Fruit fly (Drosophila melanogaster) whole organism, embryonic: ENCODE results near the gene Tnpo-SR.

Experiments
- Asciz ChIP-seq: fragments of 200-800 bp; sonication (Bioruptor generic); optimal IDR thresholded peaks from 2 replicates; lab custom pipeline; 2017; ENCODE audit warnings: missing biosample characterization, mild to moderate bottlenecking, missing genetic modification characterization, missing genetic modification reagents
- B-H2 ChIP-seq: fragments of 200-800 bp; sonication (Bioruptor generic); optimal IDR thresholded peaks from 2 replicates; lab custom pipeline; 2018; ENCODE audit warnings: missing biosample characterization, mild to moderate bottlenecking, missing genetic modification characterization
- C15 ChIP-seq: fragments of 200-800 bp; sonication (Bioruptor generic); IDR thresholded peaks from 3 replicates; pipeline ENCODE4 v1.3.6; 2022; ENCODE audit warnings: missing biosample characterization, missing genetic modification characterization
- CG10431 ChIP-seq: fragments of 200-800 bp; sonication (Bioruptor generic); optimal IDR thresholded peaks from 3 replicates; lab custom pipeline; 2018; ENCODE audit warnings: missing biosample characterization, mild to moderate bottlenecking, missing genetic modification characterization
- CG12219 ChIP-seq: fragments of 200-800 bp; sonication (Bioruptor generic); optimal IDR thresholded peaks from 3 replicates; lab custom pipeline; 2018; ENCODE audit warnings: missing biosample characterization, mild to moderate bottlenecking, missing genetic modification characterization
- CG12659 ChIP-seq: fragments of 200-800 bp; sonication (Bioruptor generic); optimal IDR thresholded peaks from 3 replicates; lab custom pipeline; 2017; ENCODE audit warnings: mild to moderate bottlenecking, missing biosample characterization, missing genetic modification reagents, missing genetic modification characterization
- CG15514 ChIP-seq: fragments of 200-800 bp; sonication (Bioruptor generic); optimal IDR thresholded peaks from 3 replicates; lab custom pipeline; 2017; ENCODE audit warnings: missing biosample characterization, missing genetic modification characterization, mild to moderate bottlenecking, moderate library complexity, missing genetic modification reagents
- CG16813 ChIP-seq: fragments of 200-800 bp; sonication (Bioruptor generic); IDR thresholded peaks from 3 replicates; pipeline ENCODE4 v1.3.6; 2022; ENCODE audit warnings: missing biosample characterization, missing genetic modification characterization; ENCODE audit not compliant: partially characterized antibody
- CG17359 ChIP-seq: fragments of 200-800 bp; sonication (Bioruptor generic); optimal IDR thresholded peaks from 3 replicates; lab custom pipeline; 2018; ENCODE audit warnings: missing biosample characterization, mild to moderate bottlenecking, missing genetic modification characterization, moderate library complexity
- CG17829 ChIP-seq: fragments of 200-800 bp; optimal IDR thresholded peaks from 2 replicates; lab custom pipeline; 2019; ENCODE audit warnings: missing biosample characterization, mild to moderate bottlenecking, missing genetic modification characterization, moderate library complexity
- CG2678 ChIP-seq: fragments of 200-800 bp; sonication (Bioruptor generic); optimal IDR thresholded peaks from 3 replicates; lab custom pipeline; 2019; ENCODE audit warnings: missing biosample characterization, mild to moderate bottlenecking, missing genetic modification characterization, moderate library complexity
- CG32767 ChIP-seq: fragments of 200-800 bp; sonication (Bioruptor generic); IDR thresholded peaks from 2 replicates; pipeline ENCODE4 v1.3.6; 2022; ENCODE audit warnings: missing biosample characterization, missing genetic modification characterization
- CG33213 ChIP-seq: fragments of 200-800 bp; sonication (Bioruptor generic); optimal IDR thresholded peaks from 3 replicates; lab custom pipeline; 2016; ENCODE audit warnings: missing biosample characterization, missing genetic modification characterization
- CG3726 ChIP-seq: fragments of 200-800 bp; sonication (Bioruptor generic); IDR thresholded peaks from 3 replicates; pipeline ENCODE4, ENCODE4 v1.3.6; 2022; ENCODE audit warnings: missing biosample characterization, missing genetic modification characterization
- CG7372 ChIP-seq: fragments of 200-800 bp; sonication (Bioruptor generic); IDR thresholded peaks from 2 replicates; pipeline ENCODE4 v1.3.6; 2022; ENCODE audit warnings: missing biosample characterization, missing genetic modification characterization
- CG7987 ChIP-seq: fragments of 200-800 bp; sonication (Bioruptor generic); optimal IDR thresholded peaks from 2 replicates; lab custom pipeline; 2018; ENCODE audit warnings: missing biosample characterization, mild to moderate bottlenecking, missing genetic modification characterization, moderate library complexity
- CG9797 ChIP-seq: fragments of 200-800 bp; sonication (Bioruptor generic); optimal IDR thresholded peaks from 3 replicates; lab custom pipeline; 2018; ENCODE audit warnings: missing biosample characterization, mild to moderate bottlenecking, missing genetic modification characterization
- CoRest ChIP-seq: fragments of 200-800 bp; sonication (Bioruptor generic); optimal IDR thresholded peaks from 3 replicates; lab custom pipeline; 2018; ENCODE audit warnings: missing biosample characterization, mild to moderate bottlenecking, missing genetic modification characterization, moderate library complexity
- Drgx ChIP-seq: fragments of 200-800 bp; sonication (Bioruptor generic); IDR thresholded peaks from 2 replicates; pipeline ENCODE4 v1.3.6; 2022; ENCODE audit warnings: missing biosample characterization, missing genetic modification characterization
- Ets65A ChIP-seq: fragments of 200-800 bp; sonication (Bioruptor generic); peaks from one replicate; lab custom pipeline; 2016; ENCODE audit warnings: missing biosample characterization, missing genetic modification characterization
- H2.0 ChIP-seq: fragments of 200-800 bp; sonication (Bioruptor generic); IDR thresholded peaks from 2 replicates; pipeline ENCODE4 v1.3.6; 2022; ENCODE audit warnings: missing biosample characterization, missing genetic modification characterization
- Kr ChIP-seq: fragments of 200-800 bp; sonication (Bioruptor generic); optimal IDR thresholded peaks from 2 replicates; lab custom pipeline; 2017; ENCODE audit warnings: missing biosample characterization, mild to moderate bottlenecking, missing genetic modification characterization
- Lpt ChIP-seq: fragments of >200 bp; optimal IDR thresholded peaks from 2 replicates; lab custom pipeline; 2018; ENCODE audit warnings: missing biosample characterization, missing genetic modification characterization
- MBD-R2 ChIP-seq: fragments of 200-800 bp; sonication (Bioruptor generic); IDR thresholded peaks from 2 replicates; pipeline ENCODE4 v1.3.6; 2022; ENCODE audit warnings: missing biosample characterization, missing genetic modification characterization
- Myb ChIP-seq: fragments of 200-800 bp; sonication (Bioruptor generic); optimal IDR thresholded peaks from 2 replicates; lab custom pipeline; 2016; ENCODE audit warnings: missing biosample characterization, missing genetic modification characterization
- Nf-YC ChIP-seq: fragments of 200-800 bp; optimal IDR thresholded peaks from 3 replicates; lab custom pipeline; 2019; ENCODE audit warnings: missing biosample characterization, mild to moderate bottlenecking, missing genetic modification characterization, moderate library complexity
- Oaz ChIP-seq: fragments of 200-800 bp; sonication (Bioruptor generic); IDR thresholded peaks from 2 replicates; pipeline ENCODE4 v1.3.6; 2022; ENCODE audit warnings: missing biosample characterization, missing genetic modification characterization
- Scr ChIP-seq: fragments of 200-800 bp; sonication (Bioruptor generic); IDR thresholded peaks from 2 replicates; pipeline ENCODE4 v1.3.6; 2022; ENCODE audit warnings: missing biosample characterization, missing genetic modification characterization; ENCODE audit not compliant: partially characterized antibody
- Sin3A ChIP-seq: fragments of >200 bp; optimal IDR thresholded peaks from 2 replicates; lab custom pipeline; 2018
- Spps ChIP-seq: fragments of 200-800 bp; sonication (Bioruptor generic); optimal IDR thresholded peaks from 2 replicates; lab custom pipeline; 2018; ENCODE audit warnings: missing biosample characterization, mild to moderate bottlenecking, missing genetic modification characterization
- Stat92E ChIP-seq, 3 experiments: fragments of >200 bp in 2 of 3; fragments of 200-800 bp in 1 of 3; sonication (Bioruptor generic) in 1 of 3; optimal IDR thresholded peaks; 2 replicates each; lab custom pipeline; 2017 to 2019; ENCODE audit warnings: missing biosample characterization in 3 of 3, missing genetic modification characterization in 3 of 3, mild to moderate bottlenecking in 1 of 3, moderate library complexity in 1 of 3
- abd-A ChIP-seq: fragments of 200-800 bp; sonication (Bioruptor generic); optimal IDR thresholded peaks from 3 replicates; lab custom pipeline; 2019; ENCODE audit warnings: missing biosample characterization, mild to moderate bottlenecking, missing genetic modification characterization, moderate library complexity
- ara ChIP-seq: fragments of 200-800 bp; sonication (Bioruptor generic); IDR thresholded peaks from 2 replicates; pipeline ENCODE4 v1.3.6; 2022; ENCODE audit warnings: missing biosample characterization, missing genetic modification characterization
- dimm ChIP-seq: fragments of 200-800 bp; sonication (Bioruptor generic); IDR thresholded peaks from 2 replicates; pipeline ENCODE4 v1.3.6; 2022; ENCODE audit warnings: missing biosample characterization, missing genetic modification characterization
- dm ChIP-seq: fragments of 200-800 bp; sonication (Bioruptor generic); optimal IDR thresholded peaks from 3 replicates; lab custom pipeline; 2016; ENCODE audit warnings: missing biosample characterization, missing genetic modification characterization
- fd96Cb ChIP-seq: fragments of 200-800 bp; sonication (Bioruptor generic); optimal IDR thresholded peaks from 2 replicates; lab custom pipeline; 2018; ENCODE audit warnings: missing biosample characterization, mild to moderate bottlenecking, missing genetic modification characterization, moderate library complexity
- gcm ChIP-seq: fragments of 200-800 bp; sonication (Bioruptor generic); optimal IDR thresholded peaks from 2 replicates; lab custom pipeline; 2019; ENCODE audit warnings: missing biosample characterization, mild to moderate bottlenecking, missing genetic modification characterization, moderate library complexity
- gro ChIP-seq: fragments of 200-800 bp; sonication (Bioruptor generic); optimal IDR thresholded peaks from 2 replicates; lab custom pipeline; 2016; ENCODE audit warnings: missing biosample characterization, missing genetic modification characterization
- ind ChIP-seq: fragments of 200-800 bp; sonication (Bioruptor generic); optimal IDR thresholded peaks from 3 replicates; lab custom pipeline; 2016; ENCODE audit warnings: missing biosample characterization, missing genetic modification characterization
- kah ChIP-seq: fragments of 200-800 bp; sonication (Bioruptor generic); optimal IDR thresholded peaks from 2 replicates; lab custom pipeline; 2018; ENCODE audit warnings: missing biosample characterization, mild to moderate bottlenecking, missing genetic modification characterization
- lilli ChIP-seq: fragments of 200-800 bp; sonication (Bioruptor generic); optimal IDR thresholded peaks from 3 replicates; lab custom pipeline; 2016; ENCODE audit warnings: missing biosample characterization, missing genetic modification characterization
- luna ChIP-seq: fragments of 200-800 bp; sonication (Bioruptor generic); optimal IDR thresholded peaks from 2 replicates; lab custom pipeline; 2016; ENCODE audit warnings: missing biosample characterization, missing genetic modification characterization
- mirr ChIP-seq: fragments of 200-800 bp; sonication (Bioruptor generic); optimal IDR thresholded peaks from 3 replicates; lab custom pipeline; 2018; ENCODE audit warnings: missing biosample characterization, mild to moderate bottlenecking, missing genetic modification characterization
- nerfin-1 ChIP-seq: fragments of 200-800 bp; sonication (Bioruptor generic); optimal IDR thresholded peaks from 3 replicates; lab custom pipeline; 2019; ENCODE audit warnings: missing biosample characterization, mild to moderate bottlenecking, missing genetic modification characterization, moderate library complexity
- nom ChIP-seq: fragments of 200-800 bp; sonication (Bioruptor generic); optimal IDR thresholded peaks from 2 replicates; lab custom pipeline; 2017; ENCODE audit warnings: missing biosample characterization, missing genetic modification characterization, mild to moderate bottlenecking, moderate library complexity, missing genetic modification reagents
- phol ChIP-seq: fragments of 200-800 bp; sonication (Bioruptor generic); optimal IDR thresholded peaks from 3 replicates; lab custom pipeline; 2018; ENCODE audit warnings: missing biosample characterization, mild to moderate bottlenecking, missing genetic modification characterization, moderate library complexity
- pzg ChIP-seq: fragments of 200-800 bp; sonication (Bioruptor generic); optimal IDR thresholded peaks from 3 replicates; lab custom pipeline; 2018; ENCODE audit warnings: missing biosample characterization, mild to moderate bottlenecking, missing genetic modification characterization, moderate library complexity
- sc ChIP-seq, 3 experiments: fragments of >200 bp in 2 of 3; fragments of 200-800 bp in 1 of 3; sonication (Bioruptor generic) in 1 of 3; optimal IDR thresholded peaks; 2 replicates in 2 of 3; 3 replicates in 1 of 3; lab custom pipeline; 2017; ENCODE audit warnings: mild to moderate bottlenecking in 1 of 3, missing biosample characterization in 1 of 3, missing genetic modification characterization in 1 of 3, missing genetic modification reagents in 1 of 3
- so ChIP-seq: fragments of 200-800 bp; sonication (Bioruptor generic); IDR thresholded peaks from 3 replicates; pipeline ENCODE4 v1.3.6; 2022; ENCODE audit warnings: missing biosample characterization, missing genetic modification characterization
- stc ChIP-seq: fragments of 200-800 bp; sonication (Bioruptor generic); IDR thresholded peaks from 2 replicates; pipeline ENCODE4 v1.3.6; 2022; ENCODE audit warnings: missing biosample characterization, missing genetic modification characterization
- toy ChIP-seq: fragments of 200-800 bp; sonication (Bioruptor generic); IDR thresholded peaks from 2 replicates; pipeline ENCODE4 v1.3.6; 2022; ENCODE audit warnings: missing biosample characterization, missing genetic modification characterization

Tnpo-SR gene

dm6 chr2L:2739820-2740230, 19.9 kb upstream of the Tnpo-SR start, which contains the start of gene Hrs (continued):
- no peak for TF ChIP-seq Kr (GFP tag; lab: Kevin White, UChicago)
- peak; percentile 24 for TF ChIP-seq CG7987 (GFP tag; lab: Kevin White, UChicago)
- no peak for TF ChIP-seq Lpt
- TF ChIP-seq pzg (GFP tag; lab: Kevin White, UChicago): peak; percentile 97
- TF ChIP-seq Ets65A (GFP tag; lab: Kevin White, UChicago): no peak
- peak; percentile 35 for TF ChIP-seq lilli
- TF ChIP-seq mirr (GFP tag; lab: Kevin White, UChicago): no peak
- TF ChIP-seq Myb (GFP tag; lab: Kevin White, UChicago): peak; percentile 98
- no peak for TF ChIP-seq sc (optimal IDR thresholded peaks at IDR 0.05; lab: Kevin White, UChicago)
- TF ChIP-seq sc (GFP tag; optimal IDR thresholded peaks at IDR 0.05; lab: Kevin White, UChicago): no peak
- TF ChIP-seq CG33213: peak; percentile 32
- peak; percentile 99 for TF ChIP-seq nerfin-1
- no peak for TF ChIP-seq dimm
- no peak for TF ChIP-seq toy
- TF ChIP-seq CG7372 (GFP tag; lab: Robert Waterston, UW): no peak
- TF ChIP-seq gcm: no peak
- TF ChIP-seq stc (GFP tag; lab: Robert Waterston, UW): no peak
- TF ChIP-seq fd96Cb (tag; lab: Kevin White, UChicago): no peak
- TF ChIP-seq kah: no peak
- TF ChIP-seq B-H2 (GFP tag; lab: Kevin White, UChicago): peak; percentile 14
- TF ChIP-seq Drgx: no peak
- TF ChIP-seq CG2678: no peak
- TF ChIP-seq CG16813 (GFP tag; lab: Robert Waterston, UW): 0 out of 3 replicates have a peak, but pooled peaks have one; percentile 39
- peak; percentile 41 for TF ChIP-seq CG17829 (tag; lab: Kevin White, UChicago)
- peak; percentile 42 for TF ChIP-seq Nf-YC (tag; lab: Kevin White, UChicago)
- no peak for TF ChIP-seq luna (GFP tag; lab: Kevin White, UChicago)
- TF ChIP-seq CG17359 (tag; lab: Kevin White, UChicago): no peak
- TF ChIP-seq CG12659 (GFP tag; lab: Kevin White, UChicago): peak; percentile 36
- TF ChIP-seq Asciz (GFP tag; lab: Kevin White, UChicago): no peak
- peak; percentile 51 for TF ChIP-seq CG9797
- no peak for TF ChIP-seq H2.0 (GFP tag; lab: Robert Waterston, UW)
- TF ChIP-seq so (GFP tag; lab: Robert Waterston, UW): no peak
- TF ChIP-seq CG10431 (GFP tag; lab: Kevin White, UChicago): peak; percentile 89
- TF ChIP-seq CG12219 (GFP tag; lab: Kevin White, UChicago): no peak
- peak; percentile 78 for TF ChIP-seq MBD-R2 (GFP tag; lab: Robert Waterston, UW)
- no peak for TF ChIP-seq CG32767
- peak; percentile 50 for TF ChIP-seq phol (tag; lab: Kevin White, UChicago)
- TF ChIP-seq CG15514 (GFP tag; lab: Kevin White, UChicago): peak; percentile 77
- no peak for TF ChIP-seq Spps (tag; lab: Kevin White, UChicago)
- no peak for TF ChIP-seq dm (GFP tag; lab: Kevin White, UChicago)
- TF ChIP-seq gro (GFP tag; lab: Kevin White, UChicago): no peak
- no peak for TF ChIP-seq CG3726 (GFP tag; lab: Robert Waterston, UW)
- TF ChIP-seq Sin3A (lab: Kevin White, UChicago): peak; percentile 41
- peak; percentile 14 for TF ChIP-seq nom (GFP tag; lab: Kevin White, UChicago)
- no peak for TF ChIP-seq abd-A (tag; lab: Kevin White, UChicago)
- peak; percentile 23; the same call in 1 of the 2 replicates for TF ChIP-seq Scr (GFP tag; lab: Robert Waterston, UW)
- TF ChIP-seq Oaz (GFP tag; lab: Robert Waterston, UW): no peak
- no peak for TF ChIP-seq ind (GFP tag; lab: Kevin White, UChicago)
- peak; percentile 23 for TF ChIP-seq CoRest
- TF ChIP-seq ara: no peak
- no peak for TF ChIP-seq C15 (GFP tag; lab: Robert Waterston, UW)
- no peak for TF ChIP-seq Stat92E (GFP tag; optimal IDR thresholded peaks at IDR 0.05; lab: Kevin White, UChicago)
